Worm (Caenorhabditis elegans) whole organism, L3 larva: ENCODE data around the gene ins-7.

Experiments used
- ZK546.5 ChIP-seq: sonication (generic microtip); optimal IDR thresholded peaks from 2 replicates; lab custom pipeline; 2017; ENCODE audit warnings: missing biosample characterization, missing genetic modification characterization
- ceh-28 ChIP-seq: fragments of 150-350 bp; optimal IDR thresholded peaks from 2 replicates; lab custom pipeline; 2014; ENCODE audit warnings: missing biosample characterization, missing genetic modification reagents, missing genetic modification characterization
- elt-2 ChIP-seq: sonication (generic microtip); optimal IDR thresholded peaks from 2 replicates; lab custom pipeline; 2016; ENCODE audit warnings: missing genetic modification reagents, mild to moderate bottlenecking, missing genetic modification characterization, missing compliant biosample characterization
- nfya-1 ChIP-seq: sonication (generic microtip); optimal IDR thresholded peaks from 2 replicates; lab custom pipeline; 2017; ENCODE audit warnings: missing genetic modification characterization, mild to moderate bottlenecking, missing compliant biosample characterization, antibody characterized with exemption, moderate library complexity; ENCODE audit not compliant: insufficient read depth
- nhr-237 ChIP-seq: fragments of 150-350 bp; optimal IDR thresholded peaks from 2 replicates; lab custom pipeline; 2014; ENCODE audit warnings: missing biosample characterization, missing genetic modification characterization
- nhr-25 ChIP-seq: sonication (generic microtip); optimal IDR thresholded peaks from 2 replicates; lab custom pipeline; 2017; ENCODE audit warnings: missing biosample characterization, missing genetic modification characterization
- nhr-77 ChIP-seq: fragments of 150-350 bp; optimal IDR thresholded peaks from 2 replicates; lab custom pipeline; 2014; ENCODE audit warnings: missing biosample characterization, missing genetic modification characterization
- unc-39 ChIP-seq: sonication (generic microtip); optimal IDR thresholded peaks from 4 replicates; lab custom pipeline; 2017; ENCODE audit warnings: missing biosample characterization, missing genetic modification characterization
- unc-62 ChIP-seq: fragments of 150-350 bp; sonication (generic microtip); optimal IDR thresholded peaks from 4 replicates; lab custom pipeline; 2014; ENCODE audit warnings: missing biosample characterization, missing genetic modification reagents, missing genetic modification characterization
- zag-1 ChIP-seq: fragments of 150-350 bp; optimal IDR thresholded peaks from 2 replicates; lab custom pipeline; 2014; ENCODE audit warnings: missing biosample characterization, missing genetic modification characterization

DNA sequence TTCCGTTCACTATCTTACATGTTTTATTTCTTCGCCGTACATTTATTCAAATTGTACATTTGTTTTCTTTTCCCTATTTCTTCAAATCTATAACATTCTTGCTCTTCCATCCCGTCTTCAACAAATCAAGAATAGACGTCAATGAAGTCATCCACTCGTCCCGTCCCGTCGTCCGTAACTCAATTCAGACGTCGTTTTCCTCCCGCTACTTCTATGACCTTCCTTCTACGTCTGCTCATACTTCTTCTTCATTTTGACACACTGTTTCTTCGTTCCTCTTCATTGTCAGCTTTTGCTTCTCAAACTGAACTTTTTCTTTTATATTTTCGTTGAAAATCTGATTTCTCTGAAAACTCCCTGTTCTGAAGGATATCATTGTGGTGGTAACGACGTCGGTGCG is 22.6 kb downstream of the ins-7 start:
- TF ChIP-seq ZK546.5 (tag; lab: Kevin White, UChicago) (no peak), zag-1 (tag; lab: Kevin White, UChicago) (no peak), nhr-77 (tag; lab: Kevin White, UChicago) (no peak), nhr-25 (no peak), unc-62 (GFP tag; lab: Kevin White, UChicago) (no peak), ceh-28 (no peak), nhr-237 (no peak), nfya-1 (tag; lab: Kevin White, UChicago) (no peak), elt-2 (tag; lab: Kevin White, UChicago) (no peak), unc-39 (no peak)
